Worm (Caenorhabditis elegans): Measurements from ENCODE around the gene del-10.

Gene del-10

DNA sequence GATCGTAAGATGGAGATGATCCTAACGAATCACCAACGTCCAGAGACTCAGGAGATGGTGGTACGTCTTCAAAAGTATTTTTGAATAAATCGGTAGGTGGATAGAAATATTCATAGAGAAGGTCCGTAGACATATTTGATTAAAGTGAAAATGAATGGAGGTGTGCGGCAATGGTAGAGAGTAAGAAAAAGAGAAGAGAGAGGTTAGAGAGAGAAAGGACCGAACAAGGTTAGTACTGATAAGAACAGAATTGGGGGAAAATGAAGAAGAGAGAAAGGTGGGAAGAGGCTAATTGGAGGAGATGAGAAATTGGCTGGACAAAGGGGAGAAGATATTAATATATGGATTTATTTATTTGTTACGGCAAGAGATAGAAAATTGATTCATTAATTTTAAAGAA lies 32.3 kb downstream of the del-10 start, which contains the start of gene nhr-22:
nhr-22 (minus strand) TSS at position 137 of the 400 bp plus-strand sequence.
- TF ChIP-seq egl-27 (tag; optimal IDR thresholded peaks at IDR 0.05) (no peak), elt-2 (tag; optimal IDR thresholded peaks at IDR 0.05) (peak; percentile 37)

DNA sequence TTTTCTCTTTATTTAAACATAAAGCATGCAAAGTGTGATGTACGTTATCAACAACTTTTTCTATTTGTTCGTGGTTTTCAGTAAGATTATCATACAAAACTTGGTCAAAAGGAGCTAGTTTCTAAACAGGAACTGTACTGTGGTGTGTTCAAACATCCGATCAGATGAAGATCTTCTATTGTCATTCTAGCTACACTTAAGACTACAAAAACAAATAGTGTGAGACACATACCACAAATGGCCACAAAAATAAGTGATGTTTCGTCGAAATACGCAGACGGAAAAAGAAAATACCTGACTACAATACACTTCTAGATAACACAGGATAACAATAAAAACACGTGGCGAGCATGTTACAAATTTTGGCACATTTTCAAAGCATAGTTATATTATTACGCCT lies 33.3 kb downstream of the del-10 start:
- TF ChIP-seq nhr-25 (tag; optimal IDR thresholded peaks at IDR 0.05) (peak; percentile 52), aly-2 (tag; optimal IDR thresholded peaks at IDR 0.05) (no peak), nhr-23 (tag; optimal IDR thresholded peaks at IDR 0.05) (peak; percentile 14), pqm-1 (tag; optimal IDR thresholded peaks at IDR 0.05) (peak; percentile 9), elt-2 (tag; optimal IDR thresholded peaks at IDR 0.05) (peak; percentile 53), ZK546.5 (tag; optimal IDR thresholded peaks at IDR 0.05) (no peak), tbx-2 (tag; optimal IDR thresholded peaks at IDR 0.05) (no peak)

DNA sequence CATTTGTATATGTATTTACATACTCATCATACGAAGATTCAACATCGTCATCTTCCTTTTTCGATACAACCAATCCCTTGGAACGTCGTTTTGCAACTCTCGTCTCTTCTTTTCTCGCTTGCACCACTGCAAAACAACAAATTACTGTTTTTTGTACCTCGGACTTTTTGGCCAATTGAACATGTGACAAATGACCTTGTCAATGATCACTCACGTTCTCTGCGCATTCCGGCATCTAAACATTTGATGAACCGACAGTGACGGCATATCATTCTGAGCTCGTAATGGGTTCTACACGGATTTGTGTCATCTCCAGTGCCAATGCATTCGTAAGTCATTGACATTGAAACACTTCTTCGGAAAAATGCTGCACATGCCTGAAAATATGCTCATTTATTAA lies 33.7 kb downstream of the del-10 start:
- TF ChIP-seq nhr-25 (tag; optimal IDR thresholded peaks at IDR 0.05) (peak; percentile 29), egl-27 (tag; optimal IDR thresholded peaks at IDR 0.05) (no peak), eor-1 (tag; optimal IDR thresholded peaks at IDR 0.05) (no peak), nhr-23 (tag; optimal IDR thresholded peaks at IDR 0.05) (peak; percentile 15), lsy-12 (tag; optimal IDR thresholded peaks at IDR 0.05) (no peak), fkh-10 (GFP tag; optimal IDR thresholded peaks at IDR 0.05) (no peak), lin-39 (tag; optimal IDR thresholded peaks at IDR 0.05) (no peak), ZK546.5 (tag; optimal IDR thresholded peaks at IDR 0.05) (no peak)

DNA sequence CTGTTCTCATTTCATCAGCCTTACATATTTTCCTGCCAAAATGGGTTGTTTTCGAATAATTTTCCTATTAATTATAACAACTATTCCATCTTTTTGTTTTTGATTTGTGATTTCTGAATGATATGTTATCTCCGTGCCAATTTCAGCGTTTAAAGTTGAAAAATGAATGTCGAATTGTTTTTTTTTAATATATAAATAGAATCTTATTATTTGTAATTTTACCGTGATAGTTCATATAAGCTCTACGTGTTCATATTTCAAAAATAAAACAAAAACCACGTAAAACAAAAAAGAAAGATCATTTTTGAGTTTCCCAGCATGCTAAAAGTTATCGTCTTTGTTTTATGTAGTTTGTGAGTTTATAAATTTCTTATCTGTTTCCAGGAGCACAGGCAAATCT lies 38.2 kb downstream of the del-10 start, which contains the start of gene K06A1.2:
K06A1.2 (plus strand) TSS at position 301 of the 400 bp plus-strand sequence.
- no peak for TF ChIP-seq nhr-76 (tag; optimal IDR thresholded peaks at IDR 0.05)
- no peak for TF ChIP-seq hmg-11 (tag; optimal IDR thresholded peaks at IDR 0.05)

DNA sequence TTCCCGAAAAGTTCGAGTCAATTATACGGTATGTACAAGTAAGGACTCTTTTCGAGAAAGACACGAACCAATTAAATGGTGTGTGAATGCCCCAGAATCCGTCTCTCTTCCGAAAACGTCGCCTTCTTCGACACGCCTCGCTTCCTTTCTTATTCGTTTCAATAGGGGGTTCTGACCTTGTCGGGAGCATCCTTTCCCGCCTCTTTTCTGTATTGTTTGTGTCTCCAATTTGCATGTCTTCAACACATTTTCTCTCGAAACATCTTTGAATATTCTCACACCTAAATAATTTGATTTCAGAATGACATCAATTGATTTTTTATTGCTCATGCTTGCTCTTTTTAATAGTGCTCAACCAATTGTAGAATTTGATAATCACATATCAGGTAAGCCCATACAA lies 40.8 kb downstream of the del-10 start, which contains the start of gene cutl-16:
cutl-16 (plus strand) TSS at position 301 of the 400 bp plus-strand sequence.
- TF ChIP-seq nhr-237 (tag; optimal IDR thresholded peaks at IDR 0.05) (no peak), nhr-28 (tag; optimal IDR thresholded peaks at IDR 0.05) (no peak), nhr-11 (tag; optimal IDR thresholded peaks at IDR 0.05) (no peak), R02D3.7 (tag; optimal IDR thresholded peaks at IDR 0.05) (no peak), zag-1 (tag; optimal IDR thresholded peaks at IDR 0.05) (no peak), fkh-10 (GFP tag; optimal IDR thresholded peaks at IDR 0.05) (no peak), unc-39 (tag; optimal IDR thresholded peaks at IDR 0.05) (no peak), eor-1 (tag; optimal IDR thresholded peaks at IDR 0.05) (no peak), pha-4 (tag; optimal IDR thresholded peaks at IDR 0.05) (no peak), ztf-11 (tag; optimal IDR thresholded peaks at IDR 0.05) (no peak), sea-2 (GFP tag; optimal IDR thresholded peaks at IDR 0.05) (no peak), lsy-12 (tag; optimal IDR thresholded peaks at IDR 0.05) (no peak), unc-62 (GFP tag; optimal IDR thresholded peaks at IDR 0.05) (no peak), ztf-4 (tag; optimal IDR thresholded peaks at IDR 0.05) (no peak), nhr-23 (tag; optimal IDR thresholded peaks at IDR 0.05) (no peak), mdl-1 (tag; optimal IDR thresholded peaks at IDR 0.05) (no peak)

ce11 chrII:6436845-6437244 lies 45.1 kb downstream of the del-10 start:
- TF ChIP-seq lin-39 (tag; optimal IDR thresholded peaks at IDR 0.05) (no peak), fos-1 (tag; optimal IDR thresholded peaks at IDR 0.05) (no peak), eor-1 (tag; optimal IDR thresholded peaks at IDR 0.05) (no peak), ceh-28 (tag; optimal IDR thresholded peaks at IDR 0.05) (no peak), ama-1 (optimal IDR thresholded peaks at IDR 0.05) (no peak), nhr-11 (tag; optimal IDR thresholded peaks at IDR 0.05) (no peak), daf-12 (tag; optimal IDR thresholded peaks at IDR 0.05) (no peak), nhr-76 (tag; optimal IDR thresholded peaks at IDR 0.05) (no peak), lsy-12 (tag; optimal IDR thresholded peaks at IDR 0.05) (no peak), elt-3 (tag; optimal IDR thresholded peaks at IDR 0.05) (no peak)

DNA sequence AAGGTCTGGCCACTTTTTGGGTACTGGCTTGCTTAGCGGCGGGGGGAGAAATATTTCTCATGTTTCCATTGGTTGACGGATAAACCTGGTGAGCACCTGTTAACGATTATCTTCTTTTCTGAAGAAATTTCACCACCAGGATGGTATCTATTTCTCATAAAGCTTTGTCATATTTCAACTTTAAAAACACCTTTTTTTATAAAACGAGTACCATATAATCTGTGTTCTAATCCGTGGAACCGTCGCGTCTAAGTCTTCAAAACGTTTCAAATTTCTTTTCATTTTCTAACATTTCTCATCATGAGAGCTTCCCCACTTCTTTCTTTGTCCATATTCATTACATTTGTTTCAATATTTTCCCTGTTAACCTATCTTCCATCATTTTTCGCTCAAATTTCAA lies 55.9 kb downstream of the del-10 start, which contains the start of gene col-75:
col-75 (plus strand) TSS at position 301 of the 400 bp plus-strand sequence.
- TF ChIP-seq skn-1 (tag; optimal IDR thresholded peaks at IDR 0.05) (no peak), elt-3 (tag; optimal IDR thresholded peaks at IDR 0.05) (no peak), elt-2 (tag; optimal IDR thresholded peaks at IDR 0.05) (no peak)

Measured in whole organism, L3 larva.